Fruit fly (Drosophila melanogaster) Kc167 (cell line): ENCODE data around the gene Oatp33Eb.

Source experiments
- insv ChIP-seq: fragments of >200 bp; optimal IDR thresholded peaks from 3 replicates; lab custom pipeline; 2018; ENCODE audit warnings: missing external identifiers
- psq ChIP-seq: fragments of >200 bp; optimal IDR thresholded peaks from 2 replicates; lab custom pipeline; 2017; ENCODE audit warnings: missing external identifiers

DNA sequence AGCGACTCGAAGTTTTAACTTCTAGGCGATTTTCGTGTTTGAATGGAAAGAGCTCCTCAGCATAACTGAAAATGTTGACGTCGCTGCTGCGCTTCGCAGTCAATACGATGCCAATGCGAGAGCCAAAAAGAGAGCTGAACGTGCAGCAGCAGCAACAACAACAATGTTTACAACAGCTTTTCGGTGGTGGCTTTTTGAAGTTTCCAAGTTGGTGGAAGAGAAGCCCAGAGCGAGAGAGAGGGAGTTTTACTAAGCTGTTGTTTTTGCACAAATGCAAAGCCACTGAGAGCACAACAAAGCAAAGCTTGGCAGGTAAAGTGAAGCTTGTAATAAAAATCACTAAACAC lies 35.2 kb downstream of the Oatp33Eb start:
- TF ChIP-seq psq (lab: Kevin White, UChicago): no peak
- TF ChIP-seq insv: no peak
